Worm (Caenorhabditis elegans) whole organism, early embryonic: ENCODE measurements around the gene F58B3.6.

Source experiments
- B0310.2 ChIP-seq: sonication (generic microtip); optimal IDR thresholded peaks from 2 replicates; lab custom pipeline; 2016; ENCODE audit warnings: mild to moderate bottlenecking, missing genetic modification characterization, missing compliant biosample characterization
- F13C5.2 ChIP-seq: sonication (generic microtip); optimal IDR thresholded peaks from 2 replicates; lab custom pipeline; 2017; ENCODE audit warnings: mild to moderate bottlenecking, missing genetic modification characterization, inconsistent platforms, missing compliant biosample characterization
- aly-1 ChIP-seq: sonication (generic microtip); optimal IDR thresholded peaks from 2 replicates; lab custom pipeline; 2016; ENCODE audit warnings: missing genetic modification characterization, missing compliant biosample characterization
- ama-1 ChIP-seq: fragments of 150-350 bp; optimal IDR thresholded peaks from 2 replicates; lab custom pipeline; 2014
- ceh-13 ChIP-seq: fragments of 200-800 bp; sonication (Bioruptor generic); optimal IDR thresholded peaks from 2 replicates; lab custom pipeline; 2018; ENCODE audit warnings: mild to moderate bottlenecking, missing genetic modification characterization, missing compliant biosample characterization
- ceh-36 ChIP-seq: sonication (generic microtip); optimal IDR thresholded peaks from 2 replicates; lab custom pipeline; 2016; ENCODE audit warnings: missing genetic modification characterization, inconsistent platforms, missing compliant biosample characterization
- ets-7 ChIP-seq: sonication (generic microtip); optimal IDR thresholded peaks from 2 replicates; lab custom pipeline; 2016; ENCODE audit warnings: missing genotype, missing genetic modification characterization, missing compliant biosample characterization
- flt-1 ChIP-seq: fragments of 200-800 bp; sonication (Bioruptor generic); IDR thresholded peaks from 2 replicates; pipeline ENCODE4 v1.3.6; 2022; ENCODE audit warnings: missing genetic modification characterization, missing compliant biosample characterization
- hmbx-1 ChIP-seq: sonication (generic microtip); optimal IDR thresholded peaks from 2 replicates; lab custom pipeline; 2016; ENCODE audit warnings: mild to moderate bottlenecking, missing genetic modification characterization, missing compliant biosample characterization
- hmg-4 ChIP-seq: fragments of 200-800 bp; sonication (Bioruptor generic); optimal IDR thresholded peaks from 2 replicates; lab custom pipeline; 2018; ENCODE audit warnings: mild to moderate bottlenecking, missing genetic modification characterization, missing compliant biosample characterization
- hnd-1 ChIP-seq: sonication (generic microtip); optimal IDR thresholded peaks from 2 replicates; lab custom pipeline; 2016; ENCODE audit warnings: missing genetic modification characterization, missing compliant biosample characterization
- pes-1 ChIP-seq: fragments of 200-800 bp; sonication (Bioruptor generic); IDR thresholded peaks from 2 replicates; pipeline ENCODE4 v1.3.6; 2022; ENCODE audit warnings: missing genetic modification reagents, missing genetic modification characterization, missing compliant biosample characterization
- scrt-1 ChIP-seq: fragments of 200-800 bp; sonication (Bioruptor generic); IDR thresholded peaks from 2 replicates; pipeline ENCODE4 v1.3.6; 2022; ENCODE audit warnings: missing genetic modification characterization, missing compliant biosample characterization
- sea-1 ChIP-seq: fragments of 200-800 bp; sonication (Bioruptor generic); conservative IDR thresholded peaks from 2 replicates; pipeline ENCODE4 v1.3.6; 2022; ENCODE audit warnings: missing genetic modification characterization, missing compliant biosample characterization
- tbx-11 ChIP-seq: fragments of 200-800 bp; sonication (Bioruptor generic); IDR thresholded peaks from 2 replicates; pipeline ENCODE4 v1.3.6; 2022; ENCODE audit warnings: missing genetic modification characterization, missing compliant biosample characterization
- tbx-37 ChIP-seq: fragments of 200-800 bp; sonication (Bioruptor generic); conservative IDR thresholded peaks from 2 replicates; pipeline ENCODE4 v1.3.6; 2022; ENCODE audit warnings: missing genetic modification reagents, missing genetic modification characterization, missing compliant biosample characterization
- tra-4 ChIP-seq: sonication (generic microtip); optimal IDR thresholded peaks from 2 replicates; lab custom pipeline; 2017; ENCODE audit warnings: missing genetic modification characterization, missing compliant biosample characterization

The F58B3.6 gene

ce11 chrIV:11602498-11603068 lies 33.9 kb upstream of the F58B3.6 start, which contains the start of gene rps-11:
Gene rps-11 (plus strand): TSS chrIV:11602641.
- TF ChIP-seq ama-1 (lab: Kevin White, UChicago), result no peak
- TF ChIP-seq pes-1, result no peak
- no peak for TF ChIP-seq scrt-1
- no peak for TF ChIP-seq aly-1 (tag; lab: Kevin White, UChicago)
- TF ChIP-seq hmbx-1 (tag; lab: Kevin White, UChicago), result no peak
- no peak for TF ChIP-seq F13C5.2
- no peak for TF ChIP-seq hnd-1 (tag; lab: Kevin White, UChicago)
- TF ChIP-seq ets-7 (tag; lab: Kevin White, UChicago), result no peak

- TF ChIP-seq ceh-36 (tag; lab: Kevin White, UChicago) (no peak), ets-7 (tag; lab: Kevin White, UChicago) (no peak), F13C5.2 (no peak), hmg-4 (GFP tag; lab: Kevin White, UChicago) (no peak), hnd-1 (tag; lab: Kevin White, UChicago) (no peak), sea-1 (GFP tag; lab: Robert Waterston, UW) (no peak), ceh-13 (no peak), tra-4 (no peak), flt-1 (GFP tag; lab: Robert Waterston, UW) (no peak), ama-1 (lab: Kevin White, UChicago) (no peak), aly-1 (tag; lab: Kevin White, UChicago) (no peak), B0310.2 (tag; lab: Kevin White, UChicago) (no peak)
These were observed 33.1 kb upstream of the F58B3.6 start for ce11 chrIV:11603265-11603840.

- TF ChIP-seq flt-1 (GFP tag; lab: Robert Waterston, UW) (peak; percentile 33; the same call in 1 of the 2 replicates), tra-4 (no peak), hmbx-1 (tag; lab: Kevin White, UChicago) (no peak), scrt-1 (0 out of 2 replicates have a peak, but pooled peaks have one; percentile 37), pes-1 (peak; percentile 74), tbx-37 (GFP tag; lab: Robert Waterston, UW) (0 out of 2 replicates have a peak, but pooled peaks have one; percentile 29), F13C5.2 (peak; percentile 16), B0310.2 (tag; lab: Kevin White, UChicago) (no peak), hnd-1 (tag; lab: Kevin White, UChicago) (no peak), aly-1 (tag; lab: Kevin White, UChicago) (no peak), ets-7 (tag; lab: Kevin White, UChicago) (no peak), ceh-36 (tag; lab: Kevin White, UChicago) (peak; percentile 62), ceh-13 (no peak), ama-1 (lab: Kevin White, UChicago) (no peak), tbx-11 (GFP tag; lab: Robert Waterston, UW) (no peak), sea-1 (GFP tag; lab: Robert Waterston, UW) (0 out of 2 replicates have a peak, but pooled peaks have one; percentile 57), hmg-4 (GFP tag; lab: Kevin White, UChicago) (no peak)
These were observed 31.5 kb upstream of the F58B3.6 start, which contains the start of the genes ragc-1 and Y24F12A.1 for ce11 chrIV:11604909-11605308. Gene ragc-1 (minus strand): TSS chrIV:11604933. Gene Y24F12A.1 (plus strand): TSS chrIV:11605254.

ce11 chrIV:11620909-11621308 lies 15.5 kb upstream of the F58B3.6 start, which contains the start of gene dsl-5:
Gene dsl-5 (minus strand): TSS chrIV:11621009.
- no peak for TF ChIP-seq sea-1 (GFP tag; lab: Robert Waterston, UW)
- no peak for TF ChIP-seq hmg-4 (GFP tag; lab: Kevin White, UChicago)
- no peak for TF ChIP-seq pes-1
- no peak for TF ChIP-seq ama-1 (lab: Kevin White, UChicago)
- no peak for TF ChIP-seq F13C5.2
- no peak for TF ChIP-seq scrt-1
- TF ChIP-seq hnd-1 (tag; lab: Kevin White, UChicago), result no peak

ce11 chrIV:11622336-11622735 lies 14.1 kb upstream of the F58B3.6 start:
- TF ChIP-seq ceh-13 (no peak), B0310.2 (tag; lab: Kevin White, UChicago) (no peak)

- TF ChIP-seq B0310.2 (tag; lab: Kevin White, UChicago) (no peak), pes-1 (no peak), ceh-13 (no peak), ets-7 (tag; lab: Kevin White, UChicago) (no peak), flt-1 (GFP tag; lab: Robert Waterston, UW) (no peak), hmg-4 (GFP tag; lab: Kevin White, UChicago) (no peak), F13C5.2 (no peak), tbx-11 (GFP tag; lab: Robert Waterston, UW) (no peak), sea-1 (GFP tag; lab: Robert Waterston, UW) (no peak), hnd-1 (tag; lab: Kevin White, UChicago) (no peak), tbx-37 (GFP tag; lab: Robert Waterston, UW) (no peak)
These were observed 13.4 kb upstream of the F58B3.6 start, which contains the start of gene lys-4 for ce11 chrIV:11623060-11623459. Gene lys-4 (minus strand): TSS chrIV:11623174.

- TF ChIP-seq F13C5.2 (no peak), ama-1 (lab: Kevin White, UChicago) (no peak), ceh-36 (tag; lab: Kevin White, UChicago) (no peak), sea-1 (GFP tag; lab: Robert Waterston, UW) (no peak), tbx-11 (GFP tag; lab: Robert Waterston, UW) (no peak), tra-4 (no peak), ceh-13 (no peak), pes-1 (no peak), tbx-37 (GFP tag; lab: Robert Waterston, UW) (no peak), ets-7 (tag; lab: Kevin White, UChicago) (no peak), flt-1 (GFP tag; lab: Robert Waterston, UW) (no peak), scrt-1 (no peak), hnd-1 (tag; lab: Kevin White, UChicago) (no peak), B0310.2 (tag; lab: Kevin White, UChicago) (no peak), hmbx-1 (tag; lab: Kevin White, UChicago) (no peak), aly-1 (tag; lab: Kevin White, UChicago) (no peak), hmg-4 (GFP tag; lab: Kevin White, UChicago) (no peak)
These were observed 12.6 kb upstream of the F58B3.6 start for ce11 chrIV:11623759-11624287.
